Fruit fly (Drosophila melanogaster) whole organism, adult: ENCODE measurements around the gene CG15136.

Experiments
- CG1620 ChIP-seq: fragments of 200-800 bp; sonication (Bioruptor generic); optimal IDR thresholded peaks from 2 replicates; lab custom pipeline; 2016; ENCODE audit warnings: missing biosample characterization, missing genetic modification characterization
- CG7045 ChIP-seq: fragments of 200-800 bp; sonication (Bioruptor generic); optimal IDR thresholded peaks from 2 replicates; lab custom pipeline; 2017; ENCODE audit warnings: missing biosample characterization, mild to moderate bottlenecking, missing genetic modification characterization
- bab1 ChIP-seq: fragments of 200-800 bp; sonication (Bioruptor generic); optimal IDR thresholded peaks from 3 replicates; lab custom pipeline; 2019; ENCODE audit warnings: missing biosample characterization, mild to moderate bottlenecking, missing genetic modification characterization, moderate library complexity
- ovo ChIP-seq: fragments of 200-800 bp; sonication (Bioruptor generic); optimal IDR thresholded peaks from 2 replicates; lab custom pipeline; 2016; ENCODE audit warnings: missing biosample characterization, missing genetic modification characterization
- pad ChIP-seq: fragments of 200-800 bp; sonication (Bioruptor generic); optimal IDR thresholded peaks from 3 replicates; lab custom pipeline; 2017; ENCODE audit warnings: missing biosample characterization, missing genetic modification characterization, mild to moderate bottlenecking, moderate library complexity, missing genetic modification reagents

- TF ChIP-seq bab1 (GFP tag; lab: Kevin White, UChicago) (no peak), CG7045 (no peak), CG1620 (GFP tag; lab: Kevin White, UChicago) (no peak), ovo (no peak), pad (GFP tag; lab: Kevin White, UChicago) (no peak)
Observed at dm6 chr2L:17087341-17087740, 39.3 kb upstream of the CG15136 start, which contains the start of gene CG12620.
